Fruit fly (Drosophila melanogaster): ENCODE measurements around the gene CG32944.

CG32944 gene

DNA sequence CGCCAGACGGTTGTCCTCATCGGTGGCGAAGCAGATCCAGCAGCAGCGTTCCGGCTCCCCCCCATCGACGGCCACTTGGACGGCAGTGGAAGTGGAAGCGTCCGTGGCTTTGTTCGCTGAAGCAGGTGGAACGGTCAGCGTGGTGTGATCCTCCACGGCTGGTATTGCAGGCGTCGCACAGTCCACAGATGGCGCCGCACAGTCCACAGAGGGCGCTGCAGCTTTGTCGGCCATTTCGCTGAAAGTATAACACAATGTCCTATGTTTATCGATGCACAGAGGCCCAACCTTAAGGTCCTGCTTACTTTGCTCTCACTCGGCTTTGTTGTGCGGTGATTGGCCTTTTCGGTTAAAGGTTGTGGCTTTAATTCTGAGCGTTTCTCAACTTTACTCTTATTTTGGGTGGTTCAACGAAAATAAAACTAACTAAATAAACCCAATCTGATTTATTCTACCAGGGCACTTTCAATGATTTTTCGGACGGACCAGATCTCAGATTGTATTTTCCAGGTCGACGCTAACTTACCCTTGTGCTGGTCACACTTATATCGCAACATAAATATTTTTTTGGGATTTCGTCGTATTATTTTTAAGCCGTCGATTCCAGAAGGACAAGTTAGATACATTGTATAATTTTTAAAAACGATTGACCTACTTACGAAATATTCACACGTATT lies 21.8 kb downstream of the CG32944 start, which contains the start of gene CG9855:
TSS of gene CG9855 (minus strand) at position 473 of the 677 bp plus-strand sequence.
- TF ChIP-seq CG8159 (tag; optimal IDR thresholded peaks at IDR 0.05) = peak; percentile 5
- no peak for TF ChIP-seq Pif1A (GFP tag; optimal IDR thresholded peaks at IDR 0.05)

DNA sequence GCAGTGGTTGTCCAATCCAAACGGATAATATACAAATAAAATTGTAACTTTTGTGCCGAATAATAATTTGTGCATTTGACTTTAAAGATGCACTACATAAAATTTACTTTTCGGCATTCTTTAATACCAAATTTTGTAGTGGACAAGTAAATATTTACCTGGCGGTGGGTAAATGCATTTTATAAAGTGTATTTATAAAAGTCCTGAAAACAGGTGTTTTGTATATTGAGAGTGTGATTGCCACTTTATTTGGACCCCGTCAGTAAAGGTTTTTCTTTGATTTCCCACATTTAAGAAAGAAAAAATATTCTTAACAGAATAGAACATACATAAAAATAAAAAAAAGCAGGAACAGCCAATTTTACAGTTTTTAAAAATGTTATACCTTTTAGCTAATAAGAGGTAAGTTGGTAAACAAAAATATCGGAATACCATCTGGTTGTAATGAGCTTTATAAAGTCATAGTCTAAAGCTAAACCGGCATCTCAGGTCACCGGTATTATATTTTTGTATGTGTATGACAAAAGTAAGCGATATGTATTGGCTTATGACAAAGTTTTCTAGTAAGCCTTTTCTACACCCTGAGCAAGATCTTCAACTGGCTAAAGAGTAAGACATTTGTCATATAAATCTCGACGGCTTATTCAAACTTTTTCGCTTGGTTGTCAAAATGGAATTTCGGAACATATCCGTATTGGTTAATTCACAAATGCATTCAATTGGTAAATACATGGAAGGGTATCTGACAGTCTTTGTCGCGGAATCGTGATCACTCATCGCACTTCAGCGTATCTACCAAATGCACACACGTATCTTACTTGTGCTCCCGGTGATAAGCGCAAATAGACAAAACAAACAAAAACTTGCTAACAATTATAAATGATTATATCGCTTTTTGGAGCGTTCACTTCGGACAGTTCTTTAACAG lies 24.5 kb downstream of the CG32944 start:
- peak; percentile 88 for TF ChIP-seq CG17806 (tag; optimal IDR thresholded peaks at IDR 0.05)
- TF ChIP-seq CG13204 (GFP tag; optimal IDR thresholded peaks at IDR 0.05) = no peak
- peak; percentile 95 for TF ChIP-seq CG32121 (GFP tag; IDR thresholded peaks at IDR 0.05)
- TF ChIP-seq gl (tag; optimal IDR thresholded peaks at IDR 0.05) = peak; percentile 82
- peak; percentile 94 for TF ChIP-seq CG14655 (GFP tag; optimal IDR thresholded peaks at IDR 0.05)
- peak; percentile 91 for TF ChIP-seq CG9948 (tag; optimal IDR thresholded peaks at IDR 0.05)
- peak; percentile 70 for TF ChIP-seq D1 (tag; optimal IDR thresholded peaks at IDR 0.05)
- peak; percentile 85 for TF ChIP-seq CG34367 (tag; optimal IDR thresholded peaks at IDR 0.05)
- peak; percentile 89 for TF ChIP-seq rn (GFP tag; IDR thresholded peaks at IDR 0.05)
- peak; percentile 84 for TF ChIP-seq CG15710 (tag; optimal IDR thresholded peaks at IDR 0.05)
- TF ChIP-seq EcR (GFP tag; optimal IDR thresholded peaks at IDR 0.05) = peak; percentile 6
- peak; percentile 97 for TF ChIP-seq CG4496 (GFP tag; IDR thresholded peaks at IDR 0.05)
- TF ChIP-seq CG8159 (tag; optimal IDR thresholded peaks at IDR 0.05) = peak; percentile 87
- TF ChIP-seq Ets98B (GFP tag; IDR thresholded peaks at IDR 0.05) = peak; percentile 97
- peak; percentile 97; the same call in 2 of the 3 replicates for TF ChIP-seq fd96Ca (GFP tag; IDR thresholded peaks at IDR 0.05)
- TF ChIP-seq CG12605 (GFP tag; IDR thresholded peaks at IDR 0.05) = peak; percentile 94
- TF ChIP-seq Pif1A (GFP tag; optimal IDR thresholded peaks at IDR 0.05) = peak; percentile 94
- TF ChIP-seq CG10348 (GFP tag; IDR thresholded peaks at IDR 0.05) = peak; percentile 84
- peak; percentile 97 for TF ChIP-seq CG8301 (tag; optimal IDR thresholded peaks at IDR 0.05)
- TF ChIP-seq Snoo (tag; optimal IDR thresholded peaks at IDR 0.05) = peak; percentile 88
- peak; percentile 97 for TF ChIP-seq Pif1B (GFP tag; optimal IDR thresholded peaks at IDR 0.05)

DNA sequence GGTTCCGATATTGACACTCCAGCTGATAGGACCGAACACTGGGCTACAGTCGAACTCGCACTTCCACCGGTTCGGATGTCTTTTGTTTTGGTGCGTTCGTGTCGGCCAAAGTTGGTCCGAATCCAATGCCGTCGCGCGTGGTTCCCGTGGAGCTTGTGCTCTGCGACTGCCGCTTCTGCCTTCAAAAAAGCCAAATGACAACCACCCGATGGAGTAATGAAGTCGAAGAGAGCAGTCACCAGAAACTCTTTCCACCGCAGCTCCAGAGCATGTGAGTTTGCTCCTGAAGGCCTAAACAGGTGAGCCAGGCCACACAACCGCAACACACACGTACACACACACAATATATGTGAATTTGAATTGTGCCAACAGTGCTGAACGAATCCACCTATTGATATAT lies 25.3 kb downstream of the CG32944 start, which contains the start of gene CG34112:
TSS of gene CG34112 (minus strand) at position 143 of the 400 bp plus-strand sequence.
- TF ChIP-seq CG4496 (GFP tag; IDR thresholded peaks at IDR 0.05) (0 out of 3 replicates have a peak, but pooled peaks have one; percentile 37), CG10348 (GFP tag; IDR thresholded peaks at IDR 0.05) (no peak), CG15710 (tag; optimal IDR thresholded peaks at IDR 0.05) (no peak), CG12605 (GFP tag; IDR thresholded peaks at IDR 0.05) (0 out of 2 replicates have a peak, but pooled peaks have one; percentile 16), Snoo (tag; optimal IDR thresholded peaks at IDR 0.05) (no peak), Ets98B (GFP tag; IDR thresholded peaks at IDR 0.05) (0 out of 2 replicates have a peak, but pooled peaks have one; percentile 23), CG14655 (GFP tag; optimal IDR thresholded peaks at IDR 0.05) (no peak), CG8301 (tag; optimal IDR thresholded peaks at IDR 0.05) (no peak), CG32121 (GFP tag; IDR thresholded peaks at IDR 0.05) (no peak)

DNA sequence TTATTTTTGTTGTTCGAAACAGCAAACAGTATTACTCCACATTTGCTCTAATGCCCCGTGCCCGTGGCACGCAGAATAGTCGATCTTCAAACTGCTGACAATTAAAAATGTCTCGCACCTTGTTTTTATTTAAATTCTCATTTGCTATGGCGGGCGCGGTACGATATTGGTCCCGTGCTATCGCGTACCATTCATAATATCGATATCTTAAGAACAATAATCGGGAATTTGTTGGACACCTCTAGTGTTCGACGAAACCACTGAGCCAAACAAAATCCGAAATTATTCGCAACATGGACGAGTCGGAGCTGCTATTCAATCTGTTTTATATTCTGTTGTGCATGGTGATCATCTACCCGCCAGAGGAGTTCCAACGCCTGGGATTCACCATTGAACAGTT lies 29.2 kb downstream of the CG32944 start, which contains the start of gene CG14646:
TSS of gene CG14646 (plus strand) at position 234 of the 400 bp plus-strand sequence.
- TF ChIP-seq CG8159 (tag; optimal IDR thresholded peaks at IDR 0.05) = no peak
- TF ChIP-seq CG4496 (GFP tag; IDR thresholded peaks at IDR 0.05) = peak; percentile 12; the same call in 1 of the 3 replicates
- no peak for TF ChIP-seq Pif1A (GFP tag; optimal IDR thresholded peaks at IDR 0.05)

DNA sequence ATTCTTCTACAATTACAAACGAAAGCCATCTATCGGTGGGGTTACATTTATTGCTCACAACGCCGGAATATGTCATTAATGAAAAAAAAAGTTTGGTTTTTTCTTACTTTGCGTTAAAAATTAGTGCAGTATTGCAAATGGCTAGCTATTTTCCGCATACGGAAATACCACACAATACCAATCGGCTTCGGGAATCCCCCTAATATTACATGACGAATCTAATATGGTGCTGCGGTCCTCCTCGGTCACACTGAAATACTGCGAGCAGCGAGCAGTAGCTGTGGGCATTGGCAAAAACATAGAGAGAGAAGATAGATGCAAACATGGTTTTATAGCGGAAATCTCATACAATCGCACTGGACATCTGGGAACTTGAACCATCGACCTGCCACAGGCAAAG lies 31.9 kb downstream of the CG32944 start, which contains the start of gene tub:
TSS of gene tub (plus strand) at position 253 of the 400 bp plus-strand sequence.
- TF ChIP-seq D1 (tag; optimal IDR thresholded peaks at IDR 0.05) (no peak), CG32121 (GFP tag; IDR thresholded peaks at IDR 0.05) (peak; percentile 29), CG34367 (tag; optimal IDR thresholded peaks at IDR 0.05) (peak; percentile 1), gl (tag; optimal IDR thresholded peaks at IDR 0.05) (no peak), rn (GFP tag; IDR thresholded peaks at IDR 0.05) (no peak), Snoo (tag; optimal IDR thresholded peaks at IDR 0.05) (peak; percentile 24), EcR (GFP tag; optimal IDR thresholded peaks at IDR 0.05) (peak; percentile 8), CG4496 (GFP tag; IDR thresholded peaks at IDR 0.05) (peak; percentile 29; the same call in 1 of the 3 replicates), CG10348 (GFP tag; IDR thresholded peaks at IDR 0.05) (no peak), CG8159 (tag; optimal IDR thresholded peaks at IDR 0.05) (no peak), CG14655 (GFP tag; optimal IDR thresholded peaks at IDR 0.05) (no peak), CG15710 (tag; optimal IDR thresholded peaks at IDR 0.05) (peak; percentile 16), fd96Ca (GFP tag; IDR thresholded peaks at IDR 0.05) (no peak), CG13204 (GFP tag; optimal IDR thresholded peaks at IDR 0.05) (no peak), Pif1A (GFP tag; optimal IDR thresholded peaks at IDR 0.05) (no peak), CG17806 (tag; optimal IDR thresholded peaks at IDR 0.05) (no peak), CG9948 (tag; optimal IDR thresholded peaks at IDR 0.05) (no peak), CG12605 (GFP tag; IDR thresholded peaks at IDR 0.05) (no peak), Pif1B (GFP tag; optimal IDR thresholded peaks at IDR 0.05) (no peak), Ets98B (GFP tag; IDR thresholded peaks at IDR 0.05) (peak; percentile 15; the same call in 1 of the 2 replicates), CG8301 (tag; optimal IDR thresholded peaks at IDR 0.05) (no peak)
